Fruit fly (Drosophila melanogaster): ENCODE data around the gene CG13970.
A peak's percentile ranks its signal among the peaks of the same experiment; 100 is the strongest.

Gene CG13970

DNA sequence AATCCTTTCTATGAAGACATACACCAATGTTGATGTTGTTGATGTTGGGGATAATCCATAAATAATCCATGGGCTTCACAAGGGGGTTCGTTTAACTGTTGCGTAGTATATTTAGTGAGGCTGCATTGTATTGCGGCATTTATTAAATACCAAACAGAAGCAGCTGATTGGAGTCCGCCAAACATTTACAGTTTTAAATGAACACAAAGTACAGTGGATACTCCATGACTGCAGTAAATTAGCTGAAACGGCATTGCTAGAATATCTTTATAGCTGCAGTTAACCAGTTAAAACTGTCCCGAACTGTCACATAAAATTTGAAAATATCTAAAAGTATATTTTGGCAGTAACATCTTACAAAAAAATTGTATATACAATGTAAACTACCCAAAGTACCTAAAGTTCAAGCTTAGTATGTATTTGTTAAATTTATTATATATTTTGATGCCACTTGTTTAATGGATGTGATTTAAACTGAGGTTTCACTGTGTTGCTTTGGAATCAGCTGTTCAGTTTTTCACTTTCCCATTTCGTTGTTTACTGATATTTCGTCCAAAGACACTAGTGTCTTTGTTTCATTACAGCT, 12.8 kb downstream of the CG13970 start, which contains the start of the genes CG10747 and Pyroxd1 (continued):
- TF ChIP-seq cas (GFP tag; IDR thresholded peaks at IDR 0.05) (peak; percentile 92), Hey (tag; optimal IDR thresholded peaks at IDR 0.05) (peak; percentile 87), CG6765 (GFP tag; optimal IDR thresholded peaks at IDR 0.05) (peak; percentile 91), CG7928 (GFP tag; optimal IDR thresholded peaks at IDR 0.05) (peak; percentile 76), CG11085 (GFP tag; IDR thresholded peaks at IDR 0.05) (peak; percentile 89), CG12942 (GFP tag; optimal IDR thresholded peaks at IDR 0.05) (peak; percentile 96), nerfin-1 (tag; optimal IDR thresholded peaks at IDR 0.05) (peak; percentile 92), CG6689 (GFP tag; IDR thresholded peaks at IDR 0.05) (peak; percentile 97), Bteb2 (GFP tag; optimal IDR thresholded peaks at IDR 0.05) (peak; percentile 92), CG33213 (GFP tag; optimal IDR thresholded peaks at IDR 0.05) (peak; percentile 82), CG31365 (tag; optimal IDR thresholded peaks at IDR 0.05) (peak; percentile 85), CG9797 (GFP tag; optimal IDR thresholded peaks at IDR 0.05) (peak; percentile 76), hkb (optimal IDR thresholded peaks at IDR 0.05) (no peak), hkb (GFP tag; IDR thresholded peaks at IDR 0.05) (peak; percentile 96), schlank (tag; optimal IDR thresholded peaks at IDR 0.05) (peak; percentile 94), CG10366 (GFP tag; IDR thresholded peaks at IDR 0.05) (peak; percentile 95), NfI (GFP tag; optimal IDR thresholded peaks at IDR 0.05) (peak; percentile 97), mld (GFP tag; IDR thresholded peaks at IDR 0.05; ENCODE audit: partially characterized antibody) (no peak), Med (GFP tag) (peak; percentile 99), nom (GFP tag; optimal IDR thresholded peaks at IDR 0.05) (peak; percentile 95), CG30403 (GFP tag; optimal IDR thresholded peaks at IDR 0.05) (peak; percentile 99), CG13296 (GFP tag; optimal IDR thresholded peaks at IDR 0.05) (peak; percentile 97), Jarid2 (GFP tag; optimal IDR thresholded peaks at IDR 0.05) (peak; percentile 70), Ets97D (GFP tag; optimal IDR thresholded peaks at IDR 0.05) (peak; percentile 87), CG2678 (tag; optimal IDR thresholded peaks at IDR 0.05) (peak; percentile 98), lilli (GFP tag; optimal IDR thresholded peaks at IDR 0.05) (peak; percentile 98), CG18262 (tag; optimal IDR thresholded peaks at IDR 0.05) (peak; percentile 96), Dll (GFP tag; IDR thresholded peaks at IDR 0.05; ENCODE audit: partially characterized antibody) (0 out of 4 replicates have a peak, but pooled peaks have one; percentile 27), Doc3 (GFP tag; IDR thresholded peaks at IDR 0.05; ENCODE audit: partially characterized antibody) (no peak), rib (GFP tag; IDR thresholded peaks at IDR 0.05) (peak; percentile 89; the same call in 1 of the 2 replicates), D (optimal IDR thresholded peaks at IDR 0.05) (no peak), D (GFP tag; optimal IDR thresholded peaks at IDR 0.05) (peak; percentile 91), Dad (GFP tag; optimal IDR thresholded peaks at IDR 0.05) (peak; percentile 91), hth (optimal IDR thresholded peaks at IDR 0.05) (no peak), Dfd (GFP tag; optimal IDR thresholded peaks at IDR 0.05) (peak in 1 of 2 experiments; percentile 85), NK7.1 (GFP tag; optimal IDR thresholded peaks at IDR 0.05) (peak; percentile 90), otp (GFP tag; IDR thresholded peaks at IDR 0.05) (peak; percentile 84), Drgx (GFP tag; IDR thresholded peaks at IDR 0.05) (peak; percentile 98), z (GFP tag; IDR thresholded peaks at IDR 0.05) (no peak), CG16779 (GFP tag; IDR thresholded peaks at IDR 0.05) (peak; percentile 67; the same call in 1 of the 2 replicates), emc (GFP tag; optimal IDR thresholded peaks at IDR 0.05) (peak; percentile 83), bbx (GFP tag; IDR thresholded peaks at IDR 0.05; ENCODE audit: partially characterized antibody) (no peak), ind (GFP tag; optimal IDR thresholded peaks at IDR 0.05) (peak; percentile 97), CG5180 (GFP tag; optimal IDR thresholded peaks at IDR 0.05) (peak; percentile 85), al (GFP tag; IDR thresholded peaks at IDR 0.05) (peak; percentile 97), PHDP (tag; optimal IDR thresholded peaks at IDR 0.05) (peak; percentile 97), CG33557 (GFP tag; optimal IDR thresholded peaks at IDR 0.05) (peak; percentile 94), exex (tag; optimal IDR thresholded peaks at IDR 0.05) (peak; percentile 87), Ets65A (GFP tag) (peak; percentile 99), btn (GFP tag; optimal IDR thresholded peaks at IDR 0.05) (peak; percentile 78), tio (GFP tag; optimal IDR thresholded peaks at IDR 0.05) (peak; percentile 98)

Measured in whole organism, embryonic.